Worm (Caenorhabditis elegans): ENCODE measurements around the gene Y37D8A.19.

DNA sequence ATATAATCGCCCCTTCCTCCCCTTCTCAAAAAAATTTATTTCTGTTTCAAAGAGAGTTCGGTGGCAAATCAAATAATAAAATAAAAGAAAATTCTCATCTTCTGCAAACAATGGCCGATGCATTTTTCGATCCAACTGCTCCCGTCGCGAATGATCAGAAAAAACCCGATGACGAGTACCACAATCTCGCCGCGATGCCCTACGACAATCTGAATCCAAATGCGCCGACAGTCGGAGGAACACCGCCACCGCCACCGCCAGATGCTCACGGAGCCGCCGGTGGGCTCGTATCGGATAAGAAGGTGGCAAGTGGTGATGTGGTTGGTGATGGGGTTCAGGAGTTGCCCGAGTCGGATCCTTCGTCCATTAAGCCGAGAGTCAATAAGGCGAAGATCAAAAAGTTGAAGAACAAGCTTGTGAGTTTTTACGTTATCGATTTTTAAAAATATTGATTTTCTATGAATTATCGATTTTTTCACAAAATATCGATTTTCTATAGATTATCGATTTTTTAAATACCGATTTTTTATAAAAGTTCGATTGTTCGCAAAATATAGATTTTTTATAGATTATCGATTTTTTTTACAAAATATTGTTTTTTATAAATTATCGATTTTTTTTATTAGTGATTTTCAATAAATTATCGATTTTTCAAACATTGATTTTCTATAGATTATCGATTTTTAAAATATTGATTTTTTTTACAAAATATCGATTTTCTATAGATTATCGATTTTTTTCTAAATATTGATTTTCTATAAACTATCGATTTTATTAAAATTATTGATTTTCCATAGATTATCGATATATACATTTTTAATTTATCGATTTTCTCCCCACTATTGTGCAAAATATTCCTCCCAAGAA is 21.9 kb downstream of the Y37D8A.19 start, which contains the start of gene Y39E4A.1:
- TF ChIP-seq pha-4 (tag; optimal IDR thresholded peaks at IDR 0.05) (no peak), mdl-1 (tag; optimal IDR thresholded peaks at IDR 0.05) (no peak), fkh-2 (tag; optimal IDR thresholded peaks at IDR 0.05) (no peak), unc-39 (tag; optimal IDR thresholded peaks at IDR 0.05) (no peak), skn-1 (tag; optimal IDR thresholded peaks at IDR 0.05) (no peak), ama-1 (optimal IDR thresholded peaks at IDR 0.05) (no peak), tbx-2 (tag; optimal IDR thresholded peaks at IDR 0.05) (no peak), R02D3.7 (tag; optimal IDR thresholded peaks at IDR 0.05) (no peak)

Measured in whole organism, L3 larva.